Fruit fly (Drosophila melanogaster) S2 (cell line): ENCODE results near the gene fng.

Source experiments
- CG8478 ChIP-seq: fragments of >200 bp; optimal IDR thresholded peaks from 2 replicates; lab custom pipeline; 2018
- CTCF ChIP-seq, 2 experiments: fragments of >200 bp; optimal IDR thresholded peaks; 2 replicates each; lab custom pipeline; 2018

Gene fng

DNA sequence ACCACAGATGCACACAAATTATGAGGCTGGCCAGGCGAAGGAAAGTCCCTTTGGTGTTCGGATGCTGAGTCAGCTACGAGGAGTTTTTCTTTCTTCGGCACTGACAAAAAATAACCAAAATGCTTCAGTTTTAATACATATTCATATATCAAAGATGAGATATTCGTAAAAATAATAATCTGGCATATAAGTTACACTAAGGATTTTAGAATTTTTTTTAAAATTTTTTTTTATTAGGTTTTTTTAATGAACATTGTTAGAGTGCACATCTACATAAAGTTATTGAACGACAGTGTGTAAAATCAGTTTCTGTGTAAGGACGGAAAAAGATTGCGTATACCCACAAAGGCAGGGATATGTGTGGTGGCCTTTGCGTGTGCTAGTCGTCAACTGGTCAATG, 42.4 kb downstream of the fng start:
- TF ChIP-seq CTCF (optimal IDR thresholded peaks at IDR 0.05; lab: Kevin White, UChicago) = no peak
- TF ChIP-seq CG8478 (lab: Kevin White, UChicago) = no peak

DNA sequence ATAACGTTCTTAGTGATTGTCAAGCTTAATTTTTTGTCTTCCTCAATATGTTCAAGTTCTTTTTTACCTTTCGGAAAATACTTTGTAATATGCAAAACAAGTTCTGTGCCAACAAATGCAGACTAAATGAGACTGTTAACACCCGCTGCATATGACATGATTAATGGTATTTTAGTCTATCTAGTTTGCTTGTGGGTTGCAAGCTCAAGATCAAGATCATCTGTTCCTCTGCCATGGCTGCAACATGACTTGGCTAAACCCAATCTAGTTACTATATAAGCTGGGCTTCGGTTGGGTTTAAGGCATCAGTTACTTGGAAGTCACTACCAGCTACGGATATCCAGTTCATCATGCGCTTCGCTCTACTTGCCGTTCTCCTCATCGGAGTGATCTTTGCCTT, 43.8 kb downstream of the fng start, which contains the start of gene CG11458:
Gene CG11458, plus strand, starts transcription at position 301 of the 400 bp plus-strand sequence.
- TF ChIP-seq CTCF (optimal IDR thresholded peaks at IDR 0.05; lab: Kevin White, UChicago) (no peak), CG8478 (lab: Kevin White, UChicago) (no peak)

dm6 chr3L:20900996-20901395, 48.3 kb downstream of the fng start:
- TF ChIP-seq CG8478 (lab: Kevin White, UChicago) (no peak), CTCF (optimal IDR thresholded peaks at IDR 0.05; lab: Kevin White, UChicago) (no peak)

DNA sequence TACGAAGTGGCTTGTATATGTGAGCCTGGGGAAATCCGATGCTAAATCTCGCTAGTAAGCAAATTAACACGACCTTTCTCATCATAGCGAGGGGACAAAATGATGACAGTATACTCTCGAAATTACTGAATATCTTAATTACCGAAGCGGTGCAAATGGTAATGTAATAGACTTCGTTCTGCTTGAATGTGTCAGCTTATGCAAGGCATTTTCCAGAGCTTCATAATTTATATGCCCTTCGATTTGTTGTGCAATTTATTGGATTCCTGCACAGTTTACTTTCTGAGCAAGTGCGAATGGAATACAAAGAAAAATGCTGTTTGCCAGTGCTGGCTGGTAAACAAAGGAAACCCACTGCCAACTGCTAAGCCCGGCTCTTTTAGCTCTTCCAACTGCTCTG, 52.0 kb downstream of the fng start, which contains the start of the genes Sfp77F and CG43931:
Gene Sfp77F, minus strand, starts transcription at position 101 of the 400 bp plus-strand sequence.
Gene CG43931, plus strand, starts transcription at position 241 of the 400 bp plus-strand sequence.
- TF ChIP-seq CTCF (optimal IDR thresholded peaks at IDR 0.05; lab: Kevin White, UChicago) = no peak
- TF ChIP-seq CG8478 (lab: Kevin White, UChicago) = no peak

DNA sequence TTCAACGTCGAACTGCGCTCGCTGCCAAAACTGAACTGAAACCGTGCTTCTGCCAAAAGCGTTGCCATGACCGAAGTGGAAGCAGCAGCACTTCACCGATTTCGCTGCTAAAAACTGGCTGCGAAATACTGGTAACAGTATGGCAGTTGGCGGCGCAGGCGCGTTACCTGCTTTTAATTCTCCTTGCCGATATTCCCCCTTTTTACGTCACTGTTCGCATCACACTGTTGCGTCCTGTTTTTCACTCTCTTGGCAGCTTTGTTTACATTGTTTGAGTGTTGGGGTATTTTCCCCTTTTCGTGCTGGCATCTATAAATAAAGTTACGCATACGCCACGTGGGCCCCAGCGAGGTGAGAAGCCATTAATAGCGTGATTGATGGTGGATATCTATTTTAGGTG, 64.1 kb downstream of the fng start, which contains the start of gene CG32432:
Gene CG32432, minus strand, starts transcription at position 17 of the 400 bp plus-strand sequence.
- TF ChIP-seq CTCF (optimal IDR thresholded peaks at IDR 0.05; lab: Kevin White, UChicago) (no peak), CG8478 (lab: Kevin White, UChicago) (no peak)

DNA sequence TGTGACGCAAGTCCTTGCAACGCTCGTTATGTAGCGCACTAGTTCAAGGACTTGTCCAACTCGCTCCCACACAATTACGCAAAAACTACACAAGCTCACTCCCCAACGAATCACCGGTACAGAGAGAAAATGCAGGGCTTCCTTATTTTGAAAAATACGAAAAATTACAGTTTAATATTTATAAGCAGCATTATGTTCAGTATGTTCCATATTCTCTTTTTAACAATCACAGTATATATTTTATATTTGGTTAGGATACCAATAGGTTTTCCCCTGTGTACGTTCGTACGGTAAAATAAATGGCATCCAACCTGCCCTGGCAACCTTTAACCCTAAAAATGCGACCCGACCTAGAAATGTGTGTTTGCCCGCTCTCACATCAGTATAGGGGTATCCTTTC, 65.3 kb downstream of the fng start:
- TF ChIP-seq CTCF (optimal IDR thresholded peaks at IDR 0.05; lab: Kevin White, UChicago) = no peak
- TF ChIP-seq CG8478 (lab: Kevin White, UChicago) = no peak
